Fruit fly (Drosophila melanogaster): ENCODE data around the gene CG4962.

DNA sequence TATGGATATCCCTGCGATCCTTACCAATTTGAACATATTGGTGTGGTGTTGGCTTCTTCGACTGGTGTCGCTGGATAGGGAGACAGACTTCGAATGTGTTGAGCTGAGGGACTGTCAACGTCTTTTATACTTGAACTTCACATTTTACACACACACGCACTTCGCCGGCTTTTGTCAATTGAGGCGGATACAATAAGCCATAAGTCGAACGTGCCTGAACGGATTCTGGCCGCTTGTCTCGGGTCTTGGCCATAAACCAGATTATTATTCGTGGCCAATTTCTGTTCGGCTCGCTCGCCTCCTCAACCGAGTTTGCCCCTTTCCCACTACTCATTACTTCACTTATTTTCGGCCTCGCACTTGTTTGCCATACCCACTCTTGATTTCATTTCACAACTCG is 7.7 kb upstream of the CG4962 start, which contains the start of gene CG13044:
- TF ChIP-seq CG8478 (optimal IDR thresholded peaks at IDR 0.05) (no peak), CTCF (optimal IDR thresholded peaks at IDR 0.05) (no peak)

Measured in S2 (cell line).